Worm (Caenorhabditis elegans): Measurements from ENCODE around the gene cutl-15.

ce11 chrII:8948640-8949039 lies 1.2 kb upstream of the cutl-15 start:
- TF ChIP-seq nfya-1 (tag; optimal IDR thresholded peaks at IDR 0.05) (no peak), ttx-3 (tag; optimal IDR thresholded peaks at IDR 0.05) (no peak), ceh-45 (GFP tag; IDR thresholded peaks at IDR 0.05) (no peak), ceh-30 (tag; optimal IDR thresholded peaks at IDR 0.05) (no peak)

Measured in whole organism, late embryonic.